Worm (Caenorhabditis elegans) whole organism, early embryonic: ENCODE data around the gene F10A3.11.

Experiments
- ama-1 ChIP-seq: fragments of 150-350 bp; optimal IDR thresholded peaks from 2 replicates; lab custom pipeline; 2014
- sea-1 ChIP-seq: fragments of 200-800 bp; sonication (Bioruptor generic); conservative IDR thresholded peaks from 2 replicates; pipeline ENCODE4 v1.3.6; 2022; ENCODE audit warnings: missing genetic modification characterization, missing compliant biosample characterization
- tbx-11 ChIP-seq: fragments of 200-800 bp; sonication (Bioruptor generic); IDR thresholded peaks from 2 replicates; pipeline ENCODE4 v1.3.6; 2022; ENCODE audit warnings: missing genetic modification characterization, missing compliant biosample characterization

- TF ChIP-seq tbx-11 (GFP tag; lab: Robert Waterston, UW): no peak
- TF ChIP-seq sea-1 (GFP tag; lab: Robert Waterston, UW): no peak
- TF ChIP-seq ama-1 (lab: Kevin White, UChicago): no peak
Observed at ce11 chrV:16132215-16132614, 30.3 kb upstream of the F10A3.11 start.
